Worm (Caenorhabditis elegans) whole organism, L1 larva: ENCODE data around the gene pelo-1.

ENCODE experiments used
- C04F5.9 ChIP-seq: sonication (generic microtip); optimal IDR thresholded peaks from 2 replicates; lab custom pipeline; 2016; ENCODE audit warnings: missing genetic modification characterization, missing compliant biosample characterization
- ces-1 ChIP-seq: fragments of 150-350 bp; optimal IDR thresholded peaks from 2 replicates; lab custom pipeline; 2014; ENCODE audit warnings: missing biosample characterization, missing genetic modification reagents, missing genetic modification characterization
- efl-3 ChIP-seq: fragments of 200-800 bp; sonication (Bioruptor generic); optimal IDR thresholded peaks from 2 replicates; lab custom pipeline; 2018; ENCODE audit warnings: mild to moderate bottlenecking, missing genetic modification characterization, missing compliant biosample characterization
- egl-27 ChIP-seq, 2 experiments: fragments of 150-350 bp in 1 of 2; sonication (generic microtip); optimal IDR thresholded peaks; 3 replicates each; lab custom pipeline; 2017 to 2018; ENCODE audit warnings: missing biosample characterization in 2 of 2, missing genetic modification characterization in 2 of 2, missing genetic modification reagents in 2 of 2
- jun-1 ChIP-seq: fragments of 150-350 bp; optimal IDR thresholded peaks from 2 replicates; lab custom pipeline; 2014; ENCODE audit warnings: missing biosample characterization, missing genetic modification reagents, missing genetic modification characterization
- lir-3 ChIP-seq: sonication (generic microtip); optimal IDR thresholded peaks from 2 replicates; lab custom pipeline; 2016; ENCODE audit warnings: mild to moderate bottlenecking, missing genetic modification characterization, moderate library complexity, missing compliant biosample characterization; ENCODE audit not compliant: poor library complexity
- nhr-11 ChIP-seq: fragments of 150-350 bp; optimal IDR thresholded peaks from 2 replicates; lab custom pipeline; 2014; ENCODE audit warnings: missing biosample characterization, missing genetic modification characterization
- nhr-19 ChIP-seq: fragments of 200-800 bp; sonication (Bioruptor generic); conservative IDR thresholded peaks from 2 replicates; pipeline ENCODE4 v1.3.6; 2022; ENCODE audit warnings: missing genetic modification characterization, missing compliant biosample characterization
- nhr-90 ChIP-seq: sonication (generic microtip); optimal IDR thresholded peaks from 2 replicates; lab custom pipeline; 2016; ENCODE audit warnings: mild to moderate bottlenecking, missing genetic modification characterization, missing compliant biosample characterization; ENCODE audit not compliant: poor library complexity
- snu-23 ChIP-seq: sonication (generic microtip); optimal IDR thresholded peaks from 2 replicates; lab custom pipeline; 2016; ENCODE audit warnings: missing genetic modification characterization, missing compliant biosample characterization
- zip-4 ChIP-seq: fragments of 200-800 bp; sonication (Bioruptor generic); optimal IDR thresholded peaks from 2 replicates; lab custom pipeline; 2018; ENCODE audit warnings: mild to moderate bottlenecking, missing genetic modification characterization, moderate library complexity, missing compliant biosample characterization

DNA sequence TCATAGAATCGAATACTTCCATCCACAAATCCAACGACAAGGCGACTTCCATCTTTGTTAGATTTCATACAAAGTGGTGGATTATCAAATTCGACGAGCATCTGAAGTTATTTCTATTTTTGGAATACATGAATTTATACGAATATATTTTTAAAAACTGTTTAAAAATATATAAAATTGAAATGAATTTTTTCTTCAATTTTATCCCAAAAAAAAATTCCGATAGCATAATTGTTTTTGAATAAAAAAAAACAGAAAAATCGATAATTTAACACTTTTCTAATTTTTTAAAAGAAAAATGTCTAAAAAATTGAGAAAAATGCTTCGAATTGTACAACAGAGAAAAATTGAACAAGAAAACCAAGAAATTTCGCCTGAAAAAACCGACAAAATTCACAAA, 43.5 kb upstream of the pelo-1 start, which contains the start of gene Y44F5A.1:
- TF ChIP-seq nhr-90 (tag; lab: Kevin White, UChicago) (no peak), nhr-19 (GFP tag; lab: Robert Waterston, UW) (no peak), efl-3 (no peak), ces-1 (GFP tag; lab: Kevin White, UChicago) (no peak), jun-1 (no peak), snu-23 (no peak), C04F5.9 (tag; lab: Kevin White, UChicago) (no peak), egl-27 (tag; optimal IDR thresholded peaks at IDR 0.05; lab: Kevin White, UChicago) (no peak), lir-3 (no peak), nhr-11 (tag; lab: Kevin White, UChicago) (no peak), zip-4 (GFP tag; lab: Kevin White, UChicago) (no peak)
